Fruit fly (Drosophila melanogaster) whole organism, pupa: ENCODE results near the gene CG18586.

Experiments used
- CG13204 ChIP-seq: fragments of 200-800 bp; sonication (Bioruptor generic); optimal IDR thresholded peaks from 2 replicates; lab custom pipeline; 2018; ENCODE audit warnings: missing biosample characterization, mild to moderate bottlenecking, missing genetic modification characterization, moderate library complexity
- CG14655 ChIP-seq: fragments of 200-800 bp; sonication (Bioruptor generic); optimal IDR thresholded peaks from 3 replicates; lab custom pipeline; 2017; ENCODE audit warnings: mild to moderate bottlenecking, missing biosample characterization, missing genetic modification reagents, missing genetic modification characterization
- CG15710 ChIP-seq: fragments of 200-800 bp; sonication (Bioruptor generic); optimal IDR thresholded peaks from 2 replicates; lab custom pipeline; 2018; ENCODE audit warnings: missing biosample characterization, mild to moderate bottlenecking, missing genetic modification characterization, moderate library complexity
- CG32121 ChIP-seq: fragments of 200-800 bp; sonication (Bioruptor generic); IDR thresholded peaks from 2 replicates; pipeline ENCODE4 v1.3.6; 2022; ENCODE audit warnings: missing biosample characterization, missing genetic modification characterization
- CG4496 ChIP-seq: fragments of 200-800 bp; sonication (Bioruptor generic); IDR thresholded peaks from 3 replicates; pipeline ENCODE4 v1.3.6; 2022; ENCODE audit warnings: missing biosample characterization, missing genetic modification characterization
- CG8301 ChIP-seq: fragments of 200-800 bp; sonication (Bioruptor generic); optimal IDR thresholded peaks from 2 replicates; lab custom pipeline; 2018; ENCODE audit warnings: missing biosample characterization, mild to moderate bottlenecking, missing genetic modification characterization
- D1 ChIP-seq: fragments of 200-800 bp; sonication (Bioruptor generic); optimal IDR thresholded peaks from 2 replicates; lab custom pipeline; 2018; ENCODE audit warnings: missing biosample characterization, mild to moderate bottlenecking, missing genetic modification characterization, moderate library complexity
- EcR ChIP-seq: fragments of 200-800 bp; sonication (Bioruptor generic); optimal IDR thresholded peaks from 3 replicates; lab custom pipeline; 2019; ENCODE audit warnings: missing biosample characterization, missing genetic modification characterization, mild to moderate bottlenecking, moderate library complexity, missing genetic modification reagents
- Ets98B ChIP-seq: fragments of 200-800 bp; sonication (Bioruptor generic); IDR thresholded peaks from 2 replicates; pipeline ENCODE4 v1.3.6; 2022; ENCODE audit warnings: missing biosample characterization, missing genetic modification characterization
- Pif1B ChIP-seq: fragments of 200-800 bp; sonication (Bioruptor generic); optimal IDR thresholded peaks from 3 replicates; lab custom pipeline; 2016; ENCODE audit warnings: missing biosample characterization, missing genetic modification characterization
- Snoo ChIP-seq: fragments of 200-800 bp; sonication (Bioruptor generic); optimal IDR thresholded peaks from 3 replicates; lab custom pipeline; 2017; ENCODE audit warnings: missing biosample characterization, mild to moderate bottlenecking, missing genetic modification characterization, inconsistent platforms
- fd96Ca ChIP-seq: fragments of 200-800 bp; sonication (Bioruptor generic); IDR thresholded peaks from 3 replicates; pipeline ENCODE4 v1.3.6; 2022; ENCODE audit warnings: missing biosample characterization, missing genetic modification characterization
- gl ChIP-seq: fragments of 200-800 bp; sonication (Bioruptor generic); optimal IDR thresholded peaks from 2 replicates; lab custom pipeline; 2018; ENCODE audit warnings: missing biosample characterization, mild to moderate bottlenecking, missing genetic modification characterization
- rn ChIP-seq: fragments of 200-800 bp; sonication (Bioruptor generic); IDR thresholded peaks from 2 replicates; pipeline ENCODE4 v1.3.6; 2022; ENCODE audit warnings: missing biosample characterization, missing genetic modification characterization

DNA sequence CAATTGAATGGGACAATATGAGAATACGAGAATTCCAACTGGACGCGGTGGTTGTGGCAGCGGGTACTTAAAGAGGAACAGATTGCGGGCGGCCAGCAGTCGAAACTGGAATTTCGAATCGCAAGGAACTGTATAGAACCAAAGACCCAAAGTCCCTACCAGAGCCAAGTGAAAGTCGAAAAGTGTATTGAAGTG, 9.0 kb downstream of the CG18586 start, which contains the start of gene CG13287:
- TF ChIP-seq rn (no peak), CG4496 (GFP tag; lab: Robert Waterston, UW) (no peak), CG13204 (GFP tag; lab: Kevin White, UChicago) (no peak), CG8301 (tag; lab: Kevin White, UChicago) (no peak), fd96Ca (GFP tag; lab: Robert Waterston, UW) (no peak), EcR (no peak), Pif1B (GFP tag; lab: Kevin White, UChicago) (no peak), CG14655 (GFP tag; lab: Kevin White, UChicago) (no peak), CG15710 (no peak), gl (tag; lab: Kevin White, UChicago) (no peak), D1 (tag; lab: Kevin White, UChicago) (no peak), CG32121 (no peak), Snoo (tag; lab: Kevin White, UChicago) (no peak), Ets98B (GFP tag; lab: Robert Waterston, UW) (no peak)
